Worm (Caenorhabditis elegans) whole organism, dauer: ENCODE measurements around the gene Y55F3AM.5.
"Not testable (repeated sequence)": the region's sequence is repeated elsewhere in the genome, so short reads cannot be mapped to it uniquely, and the experiment has no call there.

Source experiments
- unc-62 ChIP-seq: sonication (generic microtip); optimal IDR thresholded peaks from 2 replicates; lab custom pipeline; 2017; ENCODE audit warnings: missing biosample characterization, missing genetic modification reagents, missing genetic modification characterization

Gene Y55F3AM.5

ce11 chrIV:1046996-1047395 is 48.0 kb downstream of the Y55F3AM.5 start:
- no peak for TF ChIP-seq unc-62 (GFP tag; lab: Kevin White, UChicago)

- TF ChIP-seq unc-62 (GFP tag; lab: Kevin White, UChicago) = not testable (repeated sequence)
Observed at ce11 chrIV:1051636-1052133, 52.7 kb downstream of the Y55F3AM.5 start, which contains the start of gene Y55F3AM.21. TSS of gene Y55F3AM.21 (minus strand) at chrIV:1051686.
